Worm (Caenorhabditis elegans) whole organism, late embryonic: ENCODE measurements around the gene C29E4.15.

Experiments
- che-1 ChIP-seq: sonication (generic microtip); optimal IDR thresholded peaks from 2 replicates; lab custom pipeline; 2016; ENCODE audit warnings: mild to moderate bottlenecking, missing genetic modification characterization, missing compliant biosample characterization
- elt-2 ChIP-seq: sonication (generic microtip); optimal IDR thresholded peaks from 2 replicates; lab custom pipeline; 2016; ENCODE audit warnings: missing genetic modification reagents, missing genetic modification characterization, missing compliant biosample characterization
- hlh-30 ChIP-seq: sonication (generic microtip); optimal IDR thresholded peaks from 2 replicates; lab custom pipeline; 2017; ENCODE audit warnings: antibody characterized with exemption, missing genetic modification characterization, missing compliant biosample characterization; ENCODE audit not compliant: insufficient read depth
- lim-6 ChIP-seq: sonication (generic microtip); optimal IDR thresholded peaks from 2 replicates; lab custom pipeline; 2016; ENCODE audit warnings: missing genetic modification characterization, missing compliant biosample characterization
- nfya-1 ChIP-seq: sonication (generic microtip); optimal IDR thresholded peaks from 2 replicates; lab custom pipeline; 2017; ENCODE audit warnings: missing genetic modification characterization, mild to moderate bottlenecking, missing compliant biosample characterization, antibody characterized with exemption, moderate library complexity
- nhr-11 ChIP-seq: fragments of 150-350 bp; optimal IDR thresholded peaks from 2 replicates; lab custom pipeline; 2014; ENCODE audit warnings: missing biosample characterization, missing genetic modification characterization
- sox-4 ChIP-seq: sonication (generic microtip); optimal IDR thresholded peaks from 2 replicates; lab custom pipeline; 2017; ENCODE audit warnings: mild to moderate bottlenecking, missing genetic modification characterization, inconsistent platforms, missing compliant biosample characterization
- tbx-2 ChIP-seq: sonication (generic microtip); optimal IDR thresholded peaks from 2 replicates; lab custom pipeline; 2016; ENCODE audit warnings: missing genetic modification characterization, missing compliant biosample characterization
- unc-55 ChIP-seq: sonication (generic microtip); optimal IDR thresholded peaks from 2 replicates; lab custom pipeline; 2017; ENCODE audit warnings: missing biosample characterization, missing genetic modification reagents, missing genetic modification characterization

ce11 chrIII:7940819-7941218 is 11.6 kb upstream of the C29E4.15 start, which contains the start of gene C29E4.12:
- no peak for TF ChIP-seq lim-6 (tag; lab: Kevin White, UChicago)
- no peak for TF ChIP-seq unc-55 (GFP tag; lab: Kevin White, UChicago)
- no peak for TF ChIP-seq che-1
- TF ChIP-seq nfya-1 (tag; lab: Kevin White, UChicago): peak; percentile 56
- no peak for TF ChIP-seq hlh-30 (tag; lab: Kevin White, UChicago)
- TF ChIP-seq tbx-2 (tag; lab: Kevin White, UChicago): no peak
- no peak for TF ChIP-seq nhr-11
- no peak for TF ChIP-seq elt-2 (tag; lab: Kevin White, UChicago)
- TF ChIP-seq sox-4: no peak
